Worm (Caenorhabditis elegans) whole organism, young adult: ENCODE data around the gene Y54G11A.3.

ENCODE experiments used
- B0035.1 ChIP-seq: sonication (generic microtip); optimal IDR thresholded peaks from 2 replicates; lab custom pipeline; 2016; ENCODE audit warnings: missing genetic modification characterization, mild to moderate bottlenecking, missing compliant biosample characterization, missing genotype, missing genetic modification reagents
- B0336.3 ChIP-seq: fragments of 200-800 bp; sonication (Bioruptor generic); IDR thresholded peaks from 2 replicates; pipeline ENCODE4 v1.3.6; 2022; ENCODE audit warnings: missing genetic modification characterization, missing compliant biosample characterization
- C06A6.2 ChIP-seq: fragments of 200-800 bp; sonication (Bioruptor generic); conservative IDR thresholded peaks from 2 replicates; pipeline ENCODE4 v1.3.6; 2022; ENCODE audit warnings: missing genetic modification characterization, missing compliant biosample characterization
- C17E4.6 ChIP-seq: fragments of 200-800 bp; sonication (Bioruptor generic); IDR thresholded peaks from 2 replicates; pipeline ENCODE4 v1.3.6; 2022; ENCODE audit warnings: missing genetic modification reagents, missing genetic modification characterization, missing compliant biosample characterization
- F10E7.11 ChIP-seq: sonication (generic microtip); optimal IDR thresholded peaks from 2 replicates; lab custom pipeline; 2017; ENCODE audit warnings: mild to moderate bottlenecking, missing genetic modification characterization, moderate library complexity, missing compliant biosample characterization
- F22D6.2 ChIP-seq: sonication (generic microtip); optimal IDR thresholded peaks from 2 replicates; lab custom pipeline; 2016; ENCODE audit warnings: mild to moderate bottlenecking, missing genetic modification characterization, missing compliant biosample characterization
- F57C9.4 ChIP-seq: sonication (generic microtip); optimal IDR thresholded peaks from 2 replicates; lab custom pipeline; 2017; ENCODE audit warnings: mild to moderate bottlenecking, missing genetic modification characterization, missing compliant biosample characterization
- Y53F4B.3 ChIP-seq: fragments of 200-800 bp; sonication (Bioruptor generic); IDR thresholded peaks from 2 replicates; pipeline ENCODE4 v1.3.6; 2022; ENCODE audit warnings: missing genetic modification reagents, missing genetic modification characterization, missing compliant biosample characterization
- Y95B8A.8 ChIP-seq: fragments of 200-800 bp; sonication (Bioruptor generic); IDR thresholded peaks from 2 replicates; pipeline ENCODE4 v1.3.6; 2022; ENCODE audit warnings: missing genetic modification reagents, missing genetic modification characterization, missing compliant biosample characterization
- ZK185.1 ChIP-seq: sonication (generic microtip); optimal IDR thresholded peaks from 2 replicates; lab custom pipeline; 2016; ENCODE audit warnings: mild to moderate bottlenecking, missing genetic modification characterization, missing compliant biosample characterization; ENCODE audit not compliant: poor library complexity, severe bottlenecking
- ama-1 ChIP-seq, 3 experiments: fragments of 150-350 bp in 1 of 3; sonication (generic microtip) in 2 of 3; optimal IDR thresholded peaks; 2 replicates each; lab custom pipeline; 2014 to 2018; ENCODE audit warnings: missing biosample characterization in 2 of 3, missing genetic modification characterization in 2 of 3, missing genetic modification reagents in 2 of 3
- aptf-2 ChIP-seq: fragments of 200-800 bp; sonication (Bioruptor generic); conservative IDR thresholded peaks from 2 replicates; pipeline ENCODE4 v1.3.6; 2022; ENCODE audit warnings: missing genetic modification reagents, missing genetic modification characterization, missing compliant biosample characterization
- atf-7 ChIP-seq: sonication (generic microtip); optimal IDR thresholded peaks from 2 replicates; lab custom pipeline; 2017; ENCODE audit warnings: mild to moderate bottlenecking, missing genetic modification characterization, missing compliant biosample characterization
- attf-3 ChIP-seq: fragments of 200-800 bp; sonication (Bioruptor generic); conservative IDR thresholded peaks from 2 replicates; pipeline ENCODE4 v1.3.6; 2022; ENCODE audit warnings: missing genetic modification reagents, missing genetic modification characterization, missing compliant biosample characterization
- attf-6 ChIP-seq: fragments of 200-800 bp; sonication (Bioruptor generic); IDR thresholded peaks from 2 replicates; pipeline ENCODE4 v1.3.6; 2022; ENCODE audit warnings: missing genetic modification reagents, missing genetic modification characterization, missing compliant biosample characterization
- bed-1 ChIP-seq: fragments of 200-800 bp; sonication (Bioruptor generic); IDR thresholded peaks from 2 replicates; pipeline ENCODE4 v1.3.6; 2022; ENCODE audit warnings: missing genetic modification reagents, missing genetic modification characterization, missing compliant biosample characterization
- cebp-1 ChIP-seq, 2 experiments: fragments of 200-800 bp in 1 of 2; sonication (Bioruptor generic) in 1 of 2; sonication (generic microtip) in 1 of 2; IDR thresholded peaks in 1 of 2; optimal IDR thresholded peaks in 1 of 2; 2 replicates each; pipeline versions ENCODE4 v1.3.6 to Lab custom; 2017 to 2022; ENCODE audit warnings: missing compliant biosample characterization in 2 of 2, missing genetic modification characterization in 2 of 2, mild to moderate bottlenecking in 1 of 2, missing genetic modification reagents in 1 of 2, moderate library complexity in 1 of 2
- cebp-2 ChIP-seq: fragments of 200-800 bp; sonication (Bioruptor generic); IDR thresholded peaks from 2 replicates; pipeline ENCODE4 v1.3.6; 2022; ENCODE audit warnings: missing genetic modification characterization, missing compliant biosample characterization
- ceh-40 ChIP-seq: fragments of 200-800 bp; sonication (Bioruptor generic); IDR thresholded peaks from 2 replicates; pipeline ENCODE4 v1.3.6; 2022; ENCODE audit warnings: missing genetic modification characterization, missing compliant biosample characterization
- ceh-91 ChIP-seq: fragments of 200-800 bp; sonication (Bioruptor generic); IDR thresholded peaks from 2 replicates; pipeline ENCODE4 v1.3.6; 2022; ENCODE audit warnings: missing genetic modification reagents, missing genetic modification characterization, missing compliant biosample characterization
- chd-7 ChIP-seq: sonication (generic microtip); optimal IDR thresholded peaks from 2 replicates; lab custom pipeline; 2016; ENCODE audit warnings: mild to moderate bottlenecking, missing genetic modification characterization, moderate library complexity, missing compliant biosample characterization
- efl-1 ChIP-seq: fragments of 150-350 bp; optimal IDR thresholded peaks from 2 replicates; lab custom pipeline; 2014; ENCODE audit warnings: missing biosample characterization, missing genetic modification reagents, missing genetic modification characterization
- egl-18 ChIP-seq: fragments of 200-800 bp; sonication (Bioruptor generic); IDR thresholded peaks from 2 replicates; pipeline ENCODE4 v1.3.6; 2022; ENCODE audit warnings: missing genetic modification reagents, missing genetic modification characterization, missing compliant biosample characterization
- hmg-20 ChIP-seq: fragments of 200-800 bp; sonication (Bioruptor generic); IDR thresholded peaks from 2 replicates; pipeline ENCODE4 v1.3.6; 2022; ENCODE audit warnings: missing genetic modification reagents, missing genetic modification characterization, missing compliant biosample characterization
- hrde-1 ChIP-seq: sonication (generic microtip); optimal IDR thresholded peaks from 2 replicates; lab custom pipeline; 2016; ENCODE audit warnings: missing genetic modification characterization, mild to moderate bottlenecking, missing compliant biosample characterization, moderate library complexity, missing genotype, missing genetic modification reagents, borderline replicate concordance
- lsy-27 ChIP-seq: sonication (generic microtip); optimal IDR thresholded peaks from 2 replicates; lab custom pipeline; 2017; ENCODE audit warnings: missing genetic modification characterization, mild to moderate bottlenecking, missing compliant biosample characterization, antibody characterized with exemption, missing genotype, borderline replicate concordance; ENCODE audit not compliant: insufficient read depth
- madf-3 ChIP-seq: fragments of 200-800 bp; sonication (Bioruptor generic); IDR thresholded peaks from 2 replicates; pipeline ENCODE4 v1.3.6; 2022; ENCODE audit warnings: missing genetic modification reagents, missing genetic modification characterization, missing compliant biosample characterization
- madf-8 ChIP-seq: fragments of 200-800 bp; sonication (Bioruptor generic); conservative IDR thresholded peaks from 2 replicates; pipeline ENCODE4 v1.3.6; 2022; ENCODE audit warnings: missing genetic modification reagents, missing genetic modification characterization, missing compliant biosample characterization
- nfya-2 ChIP-seq: fragments of 200-800 bp; sonication (Bioruptor generic); IDR thresholded peaks from 2 replicates; pipeline ENCODE4 v1.3.6; 2022; ENCODE audit warnings: missing genetic modification reagents, missing genetic modification characterization, missing compliant biosample characterization
- nfyb-1 ChIP-seq: fragments of 200-800 bp; sonication (Bioruptor generic); IDR thresholded peaks from 2 replicates; pipeline ENCODE4 v1.3.6; 2022; ENCODE audit warnings: missing genetic modification reagents, missing genetic modification characterization, missing compliant biosample characterization
- pha-4 ChIP-seq: fragments of 150-350 bp; sonication (generic microtip); optimal IDR thresholded peaks from 2 replicates; lab custom pipeline; 2014; ENCODE audit warnings: missing biosample characterization, missing genetic modification reagents, missing genetic modification characterization
- rcor-1 ChIP-seq: fragments of 200-800 bp; sonication (Bioruptor generic); IDR thresholded peaks from 2 replicates; pipeline ENCODE4 v1.3.6; 2022; ENCODE audit warnings: missing genetic modification reagents, missing genetic modification characterization, missing compliant biosample characterization
- zim-3 ChIP-seq: sonication (generic microtip); optimal IDR thresholded peaks from 2 replicates; lab custom pipeline; 2017; ENCODE audit warnings: mild to moderate bottlenecking, missing genetic modification characterization, moderate library complexity, missing compliant biosample characterization
- ztf-26 ChIP-seq: sonication (generic microtip); optimal IDR thresholded peaks from 2 replicates; lab custom pipeline; 2017; ENCODE audit warnings: missing genetic modification characterization, missing compliant biosample characterization
- ztf-28 ChIP-seq: fragments of 200-800 bp; sonication (Bioruptor generic); IDR thresholded peaks from 2 replicates; pipeline ENCODE4 v1.3.6; 2022; ENCODE audit warnings: missing genetic modification reagents, missing genetic modification characterization, missing compliant biosample characterization

Y54G11A.3 gene

DNA sequence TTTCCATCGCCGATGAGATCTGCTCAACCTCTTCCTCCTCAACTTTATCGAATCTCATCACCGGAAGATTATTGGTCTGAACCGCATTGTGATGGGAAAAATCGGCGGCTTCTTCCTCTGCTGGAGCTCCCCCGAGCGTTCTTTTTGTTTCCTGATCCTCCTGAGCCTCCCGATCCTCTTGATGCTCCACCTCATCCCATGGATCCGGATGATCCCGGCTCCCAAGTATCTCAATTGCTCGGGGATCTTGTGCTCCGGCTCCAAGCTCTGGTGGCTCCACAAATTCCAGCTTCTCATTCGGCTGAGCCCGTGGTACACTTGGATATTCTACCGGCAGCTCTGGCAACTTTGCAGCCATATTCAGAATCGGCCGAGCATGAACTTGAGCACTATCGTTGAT lies 18.5 kb upstream of the Y54G11A.3 start (continued):
- TF ChIP-seq chd-7 (no peak), ztf-26 (tag; lab: Kevin White, UChicago) (no peak)

- TF ChIP-seq ceh-40 (no peak), egl-18 (GFP tag; lab: Robert Waterston, UW) (no peak), ceh-91 (GFP tag; lab: Robert Waterston, UW) (no peak), bed-1 (GFP tag; lab: Robert Waterston, UW) (no peak), atf-7 (tag; lab: Kevin White, UChicago) (no peak), ZK185.1 (no peak), C17E4.6 (no peak)
Observed at ce11 chrII:14269142-14269593, 7.3 kb upstream of the Y54G11A.3 start, which contains the start of gene Y54G11A.1. Y54G11A.1 (minus strand) TSS chrII:14269192.

- TF ChIP-seq egl-18 (GFP tag; lab: Robert Waterston, UW) = no peak
- TF ChIP-seq nfya-2 = no peak
- TF ChIP-seq madf-8 = no peak
- no peak for TF ChIP-seq attf-6
- TF ChIP-seq hmg-20 (GFP tag; lab: Robert Waterston, UW) = no peak
- no peak for TF ChIP-seq ama-1 (optimal IDR thresholded peaks at IDR 0.05; lab: Kevin White, UChicago)
- TF ChIP-seq ama-1 (GFP tag; optimal IDR thresholded peaks at IDR 0.05; lab: Kevin White, UChicago) = no peak
- TF ChIP-seq ZK185.1 = no peak
- no peak for TF ChIP-seq hrde-1 (tag; lab: Kevin White, UChicago)
- TF ChIP-seq madf-3 = no peak
- TF ChIP-seq Y53F4B.3 (GFP tag; lab: Robert Waterston, UW) = no peak
- TF ChIP-seq B0035.1 (tag; lab: Kevin White, UChicago) = no peak
- no peak for TF ChIP-seq cebp-1 (GFP tag; IDR thresholded peaks at IDR 0.05; lab: Robert Waterston, UW)
- no peak for TF ChIP-seq cebp-1 (tag; optimal IDR thresholded peaks at IDR 0.05; lab: Kevin White, UChicago)
- TF ChIP-seq attf-3 (GFP tag; lab: Robert Waterston, UW) = no peak
- no peak for TF ChIP-seq C17E4.6
- TF ChIP-seq Y95B8A.8 (GFP tag; lab: Robert Waterston, UW) = no peak
- no peak for TF ChIP-seq lsy-27 (tag; lab: Kevin White, UChicago)
Observed at ce11 chrII:14269839-14270238, 6.6 kb upstream of the Y54G11A.3 start.

DNA sequence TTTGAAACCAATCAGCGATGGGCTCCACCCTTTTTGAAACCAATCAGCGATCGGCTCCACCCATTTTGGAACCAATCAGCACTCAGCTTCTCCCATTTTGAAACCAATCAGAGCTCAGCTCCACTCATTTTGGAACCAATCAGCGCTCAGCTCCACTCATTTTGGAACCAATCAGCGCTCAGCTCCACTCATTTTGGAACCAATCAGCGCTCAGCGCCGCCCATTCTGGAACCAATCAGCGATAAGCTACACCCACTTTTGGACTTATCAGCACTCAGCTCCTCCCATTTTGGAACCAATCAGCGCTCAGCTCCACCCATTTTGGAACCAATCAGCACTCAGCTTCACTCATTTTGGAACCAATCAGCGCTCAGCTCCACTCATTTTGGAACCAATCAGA lies 1.4 kb upstream of the Y54G11A.3 start:
- peak; percentile 78; the same call in 1 of the 2 replicates for TF ChIP-seq cebp-2 (GFP tag; lab: Robert Waterston, UW)
- 0 out of 2 replicates have a peak, but pooled peaks have one; percentile 18 for TF ChIP-seq nfyb-1 (GFP tag; lab: Robert Waterston, UW)

DNA sequence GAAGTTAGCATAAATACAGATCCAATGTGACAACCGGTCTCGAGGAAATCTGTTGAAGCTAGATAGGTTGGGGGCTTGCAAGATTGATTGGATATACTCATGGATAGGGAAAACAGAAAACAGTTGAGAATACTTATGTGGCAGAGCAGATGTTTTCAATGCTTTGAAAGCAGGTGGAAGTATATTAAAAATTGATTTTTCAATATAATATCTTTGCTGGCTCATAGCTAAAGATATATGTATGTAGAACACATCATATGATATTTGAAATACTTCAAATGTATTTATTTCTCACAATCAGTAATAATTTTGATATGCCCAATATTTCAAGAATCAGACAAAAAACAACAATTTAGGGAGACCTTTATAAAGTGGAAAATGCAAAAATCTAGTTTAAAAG lies 10.9 kb downstream of the Y54G11A.3 start, which contains the start of gene srh-41:
srh-41 (minus strand) TSS at position 101 of the 400 bp plus-strand sequence.
- no peak for TF ChIP-seq efl-1
- TF ChIP-seq C06A6.2 (GFP tag; lab: Robert Waterston, UW) = no peak
- no peak for TF ChIP-seq zim-3 (tag; lab: Kevin White, UChicago)
- TF ChIP-seq F10E7.11 (tag; lab: Kevin White, UChicago) = no peak
- no peak for TF ChIP-seq F57C9.4 (tag; lab: Kevin White, UChicago)
- TF ChIP-seq cebp-2 (GFP tag; lab: Robert Waterston, UW) = no peak
- no peak for TF ChIP-seq rcor-1 (GFP tag; lab: Robert Waterston, UW)
- no peak for TF ChIP-seq F22D6.2 (tag; lab: Kevin White, UChicago)
- TF ChIP-seq bed-1 (GFP tag; lab: Robert Waterston, UW) = no peak
- TF ChIP-seq madf-8 = no peak
- no peak for TF ChIP-seq ztf-28
- no peak for TF ChIP-seq aptf-2 (GFP tag; lab: Robert Waterston, UW)
- TF ChIP-seq C17E4.6 = no peak
- no peak for TF ChIP-seq chd-7
- no peak for TF ChIP-seq pha-4
- no peak for TF ChIP-seq B0336.3 (GFP tag; lab: Robert Waterston, UW)
- TF ChIP-seq attf-3 (GFP tag; lab: Robert Waterston, UW) = no peak
- no peak for TF ChIP-seq ceh-40
- no peak for TF ChIP-seq B0035.1 (tag; lab: Kevin White, UChicago)
